Worm (Caenorhabditis elegans): ENCODE measurements around the gene K08B5.2.

K08B5.2 gene

DNA sequence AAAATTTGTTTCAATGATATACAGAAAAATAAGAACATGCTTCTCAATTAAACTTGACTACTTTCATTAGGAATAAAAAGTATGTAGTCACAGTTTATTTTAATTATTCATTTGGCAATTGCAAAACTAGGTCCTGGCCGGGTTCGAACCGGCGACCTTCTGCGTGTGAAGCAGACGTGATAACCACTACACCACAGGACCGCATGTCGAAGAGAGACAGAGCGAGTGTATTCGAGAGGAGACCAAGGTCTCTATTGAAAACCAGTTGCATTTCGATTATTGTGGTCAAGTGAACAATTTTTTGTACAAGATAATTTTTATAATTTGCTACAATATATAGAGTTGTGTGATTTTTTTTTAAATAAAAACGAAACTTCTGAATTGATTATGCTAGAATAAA lies 37.1 kb upstream of the K08B5.2 start (continued):
- TF ChIP-seq fkh-6 (tag; optimal IDR thresholded peaks at IDR 0.05) (peak; percentile 49), ahr-1 (tag; optimal IDR thresholded peaks at IDR 0.05) (peak; percentile 23), odd-2 (tag; optimal IDR thresholded peaks at IDR 0.05) (peak; percentile 19), sox-4 (tag; optimal IDR thresholded peaks at IDR 0.05) (peak; percentile 28), pat-9 (tag; optimal IDR thresholded peaks at IDR 0.05) (peak; percentile 58), hlh-30 (tag; optimal IDR thresholded peaks at IDR 0.05; ENCODE audit: insufficient read depth) (no peak), pros-1 (tag; optimal IDR thresholded peaks at IDR 0.05) (peak; percentile 22), ceh-34 (tag; optimal IDR thresholded peaks at IDR 0.05) (peak; percentile 22), unc-86 (tag; optimal IDR thresholded peaks at IDR 0.05) (peak; percentile 40), zip-5 (tag; optimal IDR thresholded peaks at IDR 0.05) (peak; percentile 16), syd-9 (tag; optimal IDR thresholded peaks at IDR 0.05) (no peak), pqm-1 (tag; optimal IDR thresholded peaks at IDR 0.05) (no peak), sdc-2 (tag; optimal IDR thresholded peaks at IDR 0.05) (peak; percentile 80), hlh-13 (GFP tag; optimal IDR thresholded peaks at IDR 0.05) (peak; percentile 38), ceh-2 (tag; optimal IDR thresholded peaks at IDR 0.05) (peak; percentile 41), ceh-30 (tag; optimal IDR thresholded peaks at IDR 0.05) (no peak), hlh-8 (tag; optimal IDR thresholded peaks at IDR 0.05) (no peak), pha-4 (tag; optimal IDR thresholded peaks at IDR 0.05) (no peak), mec-3 (tag; optimal IDR thresholded peaks at IDR 0.05; ENCODE audit: borderline replicate concordance) (no peak)

DNA sequence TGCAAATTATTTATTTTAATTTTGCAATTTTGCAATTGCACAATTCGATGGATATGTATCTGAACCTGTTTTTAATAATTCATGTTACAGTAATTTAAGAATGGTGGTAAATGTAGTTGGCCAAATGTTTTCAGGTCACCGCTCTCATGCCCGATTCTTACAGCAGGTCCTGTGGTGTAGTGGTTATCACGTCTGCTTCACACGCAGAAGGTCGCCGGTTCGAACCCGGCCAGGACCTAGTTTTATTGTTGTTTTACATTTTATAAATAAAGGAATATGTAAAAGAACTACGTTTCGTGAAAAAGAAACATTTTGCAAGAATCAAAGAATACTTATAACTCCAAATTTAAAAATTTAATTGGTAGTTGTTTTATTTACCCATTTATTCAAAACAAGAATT lies 36.5 kb upstream of the K08B5.2 start:
- no peak for TF ChIP-seq hlh-6 (tag; optimal IDR thresholded peaks at IDR 0.05)
- TF ChIP-seq ceh-18 (tag; optimal IDR thresholded peaks at IDR 0.05), result no peak
- no peak for TF ChIP-seq ceh-24 (tag; optimal IDR thresholded peaks at IDR 0.05)
- TF ChIP-seq unc-86 (tag; optimal IDR thresholded peaks at IDR 0.05), result no peak
- TF ChIP-seq C38D4.7 (GFP tag; optimal IDR thresholded peaks at IDR 0.05), result no peak

DNA sequence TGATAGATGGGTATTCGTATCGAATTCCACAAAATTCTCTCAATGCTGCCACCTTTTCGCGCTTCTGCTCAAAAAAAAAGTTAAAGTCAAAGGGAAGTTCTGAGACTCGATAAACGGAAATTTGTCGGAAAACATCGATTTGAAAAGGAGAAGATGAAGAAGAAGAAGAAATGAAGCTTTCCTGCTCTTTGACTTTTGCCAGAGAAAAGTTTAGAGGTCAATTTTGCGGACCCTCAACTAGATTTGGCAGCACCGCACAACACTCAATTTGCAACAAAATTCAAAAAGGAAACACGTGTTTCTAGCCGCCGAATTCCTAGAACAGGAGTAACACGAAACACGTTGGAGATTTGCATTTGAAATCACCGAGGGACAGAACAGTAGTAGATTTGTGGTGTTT lies 34.4 kb upstream of the K08B5.2 start:
- no peak for TF ChIP-seq eyg-1 (tag; optimal IDR thresholded peaks at IDR 0.05)
- TF ChIP-seq T23F11.4 (GFP tag; optimal IDR thresholded peaks at IDR 0.05), result no peak
- TF ChIP-seq ceh-24 (tag; optimal IDR thresholded peaks at IDR 0.05), result no peak
- no peak for TF ChIP-seq unc-86 (tag; optimal IDR thresholded peaks at IDR 0.05)
- TF ChIP-seq odd-2 (tag; optimal IDR thresholded peaks at IDR 0.05), result no peak
- no peak for TF ChIP-seq unc-55 (GFP tag; optimal IDR thresholded peaks at IDR 0.05)

DNA sequence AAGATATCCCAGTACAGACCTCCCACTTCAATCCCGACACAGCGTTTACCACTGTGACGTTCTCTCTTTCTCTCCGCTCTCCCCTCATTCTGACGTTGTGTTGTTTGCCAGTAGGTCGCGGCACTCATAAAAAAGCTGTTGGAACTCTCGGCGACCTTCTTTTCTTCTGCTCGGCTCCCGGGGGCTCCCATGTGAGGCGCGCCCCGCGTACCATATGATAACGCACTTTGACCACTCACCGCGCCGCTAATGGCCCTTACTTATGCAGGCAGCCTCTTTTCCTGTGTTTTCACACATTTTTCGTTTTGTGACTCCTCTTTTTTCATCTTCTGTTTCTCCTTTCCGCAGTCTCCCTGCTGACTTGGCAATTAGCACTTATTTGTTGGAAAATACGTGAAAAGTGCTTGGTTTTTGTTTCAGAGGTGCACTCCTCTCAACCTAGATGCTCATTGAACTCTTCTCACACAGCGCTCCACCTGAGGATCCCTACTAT lies 25.7 kb upstream of the K08B5.2 start, which contains the start of gene ser-1:
ser-1 (plus strand) TSS at position 443 of the 493 bp plus-strand sequence.
- TF ChIP-seq gmeb-2 (tag; optimal IDR thresholded peaks at IDR 0.05) (no peak), ceh-18 (tag; optimal IDR thresholded peaks at IDR 0.05) (peak; percentile 9), mec-3 (tag; optimal IDR thresholded peaks at IDR 0.05; ENCODE audit: borderline replicate concordance) (peak; percentile 17), tbx-2 (tag; optimal IDR thresholded peaks at IDR 0.05) (no peak)

DNA sequence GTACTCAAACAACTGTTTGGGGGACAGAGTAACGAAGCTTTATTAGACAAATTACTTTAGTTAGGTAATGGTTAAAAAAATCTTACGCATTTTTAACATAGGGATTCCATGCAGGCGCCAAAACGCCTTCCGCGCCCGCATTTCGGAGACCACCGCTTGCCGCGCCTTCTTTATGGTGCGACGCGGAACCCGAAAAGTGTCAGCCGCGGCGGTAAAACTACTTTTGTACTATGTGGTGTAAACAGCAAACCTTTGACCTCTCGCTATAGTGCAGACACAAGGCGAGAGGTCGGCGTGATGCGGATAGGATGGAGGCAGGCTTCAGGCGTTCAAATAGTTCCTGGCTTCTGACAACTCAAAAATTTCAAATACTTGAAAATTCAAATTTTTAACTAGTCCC lies 21.6 kb upstream of the K08B5.2 start:
- no peak for TF ChIP-seq unc-42 (tag; optimal IDR thresholded peaks at IDR 0.05)
- TF ChIP-seq ceh-9 (tag; optimal IDR thresholded peaks at IDR 0.05), result no peak

DNA sequence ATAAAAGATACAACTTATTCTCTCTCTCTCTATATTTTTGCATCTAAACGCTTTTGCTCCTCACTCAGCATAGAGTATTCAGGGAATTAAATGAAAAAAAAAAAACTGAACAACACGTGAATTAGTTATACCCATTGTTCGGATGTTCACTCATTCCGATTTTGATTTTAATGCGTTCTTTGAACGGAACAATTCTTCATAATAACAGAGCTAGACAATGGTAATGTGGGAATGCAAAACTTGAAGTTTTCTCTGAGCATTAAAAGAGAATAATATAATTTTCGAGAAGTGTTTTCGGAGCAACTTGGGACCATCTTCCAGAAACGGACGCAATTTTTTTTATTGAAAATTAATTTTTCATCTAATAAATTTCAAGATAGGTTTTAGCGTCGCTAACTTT lies 20.6 kb upstream of the K08B5.2 start:
- TF ChIP-seq dve-1 (tag; optimal IDR thresholded peaks at IDR 0.05) (no peak), ceh-6 (GFP tag; optimal IDR thresholded peaks at IDR 0.05) (no peak), che-1 (tag; optimal IDR thresholded peaks at IDR 0.05) (no peak), mec-3 (tag; optimal IDR thresholded peaks at IDR 0.05; ENCODE audit: borderline replicate concordance) (no peak), eyg-1 (tag; optimal IDR thresholded peaks at IDR 0.05) (no peak), unc-3 (GFP tag; conservative IDR thresholded peaks at IDR 0.05) (no peak), unc-3 (tag; optimal IDR thresholded peaks at IDR 0.05) (no peak), T23F11.4 (GFP tag; optimal IDR thresholded peaks at IDR 0.05) (no peak), nhr-232 (tag; optimal IDR thresholded peaks at IDR 0.05) (no peak), ttx-3 (tag; optimal IDR thresholded peaks at IDR 0.05) (no peak), sox-4 (tag; optimal IDR thresholded peaks at IDR 0.05) (no peak), pha-2 (tag; optimal IDR thresholded peaks at IDR 0.05) (no peak), ahr-1 (tag; optimal IDR thresholded peaks at IDR 0.05) (no peak), pros-1 (tag; optimal IDR thresholded peaks at IDR 0.05) (no peak), fkh-10 (GFP tag; optimal IDR thresholded peaks at IDR 0.05) (no peak), ceh-19 (GFP tag; optimal IDR thresholded peaks at IDR 0.05) (no peak), tbx-7 (tag; optimal IDR thresholded peaks at IDR 0.05) (no peak), ceh-48 (tag; optimal IDR thresholded peaks at IDR 0.05) (no peak), fkh-6 (tag; optimal IDR thresholded peaks at IDR 0.05) (no peak), K02D7.2 (tag; optimal IDR thresholded peaks at IDR 0.05) (no peak)

Data from whole organism, late embryonic.